Worm (Caenorhabditis elegans): ENCODE results near the gene K11D12.11.
A peak's percentile ranks its signal among the peaks of the same experiment; 100 is the strongest.

K11D12.11 gene

ce11 chrV:5064761-5065421, 25.5 kb upstream of the K11D12.11 start, which contains the start of gene mlk-1:
Gene mlk-1, minus strand, starts transcription at chrV:5064811.
- TF ChIP-seq klf-2 (GFP tag; conservative IDR thresholded peaks at IDR 0.05): no peak
- TF ChIP-seq cog-1 (tag; optimal IDR thresholded peaks at IDR 0.05): peak; percentile 41
- TF ChIP-seq flt-1 (GFP tag; IDR thresholded peaks at IDR 0.05): no peak
- no peak for TF ChIP-seq ztf-23 (GFP tag; IDR thresholded peaks at IDR 0.05)
- TF ChIP-seq ztf-29 (GFP tag; IDR thresholded peaks at IDR 0.05): no peak
- TF ChIP-seq ref-1 (GFP tag; conservative IDR thresholded peaks at IDR 0.05): no peak

ce11 chrV:5053335-5053734, 13.9 kb upstream of the K11D12.11 start, which contains the start of gene cwp-4:
Gene cwp-4, plus strand, starts transcription at chrV:5053635.
- no peak for TF ChIP-seq ztf-29 (GFP tag; IDR thresholded peaks at IDR 0.05)
- TF ChIP-seq T22C8.4 (GFP tag; IDR thresholded peaks at IDR 0.05): no peak
- TF ChIP-seq tab-1 (GFP tag; IDR thresholded peaks at IDR 0.05): no peak
- TF ChIP-seq cog-1 (tag; optimal IDR thresholded peaks at IDR 0.05): no peak
- TF ChIP-seq med-1 (GFP tag; optimal IDR thresholded peaks at IDR 0.05; ENCODE audit: insufficient read depth): no peak
- no peak for TF ChIP-seq ref-1 (GFP tag; conservative IDR thresholded peaks at IDR 0.05)
- TF ChIP-seq klf-2 (GFP tag; conservative IDR thresholded peaks at IDR 0.05): no peak
- TF ChIP-seq ztf-23 (GFP tag; IDR thresholded peaks at IDR 0.05): no peak
- TF ChIP-seq flt-1 (GFP tag; IDR thresholded peaks at IDR 0.05): no peak

- TF ChIP-seq ztf-29 (GFP tag; IDR thresholded peaks at IDR 0.05) (no peak), T22C8.4 (GFP tag; IDR thresholded peaks at IDR 0.05) (no peak), ref-1 (GFP tag; conservative IDR thresholded peaks at IDR 0.05) (no peak), ztf-23 (GFP tag; IDR thresholded peaks at IDR 0.05) (no peak), tab-1 (GFP tag; IDR thresholded peaks at IDR 0.05) (no peak), klf-2 (GFP tag; conservative IDR thresholded peaks at IDR 0.05) (no peak), cog-1 (tag; optimal IDR thresholded peaks at IDR 0.05) (no peak), med-1 (GFP tag; optimal IDR thresholded peaks at IDR 0.05; ENCODE audit: insufficient read depth) (no peak), flt-1 (GFP tag; IDR thresholded peaks at IDR 0.05) (no peak)
Observed at ce11 chrV:5052233-5052632, 12.8 kb upstream of the K11D12.11 start, which contains the start of gene K11D12.12. Gene K11D12.12, plus strand, starts transcription at chrV:5052261.

ce11 chrV:5050073-5050599, 10.7 kb upstream of the K11D12.11 start:
- no peak for TF ChIP-seq tab-1 (GFP tag; IDR thresholded peaks at IDR 0.05)
- no peak for TF ChIP-seq klf-2 (GFP tag; conservative IDR thresholded peaks at IDR 0.05)
- no peak for TF ChIP-seq cog-1 (tag; optimal IDR thresholded peaks at IDR 0.05)
- TF ChIP-seq ref-1 (GFP tag; conservative IDR thresholded peaks at IDR 0.05): no peak
- TF ChIP-seq flt-1 (GFP tag; IDR thresholded peaks at IDR 0.05): no peak
- no peak for TF ChIP-seq ztf-23 (GFP tag; IDR thresholded peaks at IDR 0.05)
- no peak for TF ChIP-seq med-1 (GFP tag; optimal IDR thresholded peaks at IDR 0.05; ENCODE audit: insufficient read depth)
- TF ChIP-seq T22C8.4 (GFP tag; IDR thresholded peaks at IDR 0.05): no peak
- TF ChIP-seq ztf-29 (GFP tag; IDR thresholded peaks at IDR 0.05): no peak

ce11 chrV:5049333-5049942, 10.0 kb upstream of the K11D12.11 start, which contains the start of the genes pqn-51 and K11D12.14:
Gene pqn-51, plus strand, starts transcription at chrV:5049607.
Gene K11D12.14, plus strand, starts transcription at chrV:5049636.
- no peak for TF ChIP-seq klf-2 (GFP tag; conservative IDR thresholded peaks at IDR 0.05)
- TF ChIP-seq ref-1 (GFP tag; conservative IDR thresholded peaks at IDR 0.05): no peak
- TF ChIP-seq ztf-29 (GFP tag; IDR thresholded peaks at IDR 0.05): peak; percentile 56
- TF ChIP-seq flt-1 (GFP tag; IDR thresholded peaks at IDR 0.05): no peak; the same call in 1 of the 2 replicates
- peak; percentile 80 for TF ChIP-seq ztf-23 (GFP tag; IDR thresholded peaks at IDR 0.05)
- peak; percentile 74 for TF ChIP-seq cog-1 (tag; optimal IDR thresholded peaks at IDR 0.05)

ce11 chrV:5047230-5047629, 7.8 kb upstream of the K11D12.11 start:
- TF ChIP-seq tab-1 (GFP tag; IDR thresholded peaks at IDR 0.05) (0 out of 2 replicates have a peak, but pooled peaks have one; percentile 49), flt-1 (GFP tag; IDR thresholded peaks at IDR 0.05) (peak; percentile 80), klf-2 (GFP tag; conservative IDR thresholded peaks at IDR 0.05) (peak; percentile 72), ztf-23 (GFP tag; IDR thresholded peaks at IDR 0.05) (peak; percentile 78)

DNA sequence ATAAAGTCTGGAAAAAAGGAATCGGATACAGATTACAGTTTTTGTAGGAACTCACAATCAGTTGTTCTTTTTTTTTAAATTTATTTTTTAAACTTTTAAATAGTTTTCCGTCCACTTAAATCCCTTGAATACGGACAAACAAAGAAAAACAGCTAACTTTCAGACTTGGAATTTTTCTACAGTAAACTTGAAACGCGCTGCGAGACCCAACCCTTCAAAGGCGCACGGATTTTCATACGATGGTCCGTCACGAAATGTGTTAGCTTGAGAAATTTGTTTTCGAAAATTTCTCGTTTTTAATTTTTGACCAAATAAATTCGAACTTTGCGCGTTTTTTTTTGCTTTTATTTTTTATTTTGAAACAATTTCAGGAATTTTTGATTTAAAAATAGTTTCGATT, 7.2 kb upstream of the K11D12.11 start:
- no peak for TF ChIP-seq cog-1 (tag; optimal IDR thresholded peaks at IDR 0.05)
- no peak for TF ChIP-seq T22C8.4 (GFP tag; IDR thresholded peaks at IDR 0.05)
- TF ChIP-seq klf-2 (GFP tag; conservative IDR thresholded peaks at IDR 0.05): no peak
- no peak for TF ChIP-seq med-1 (GFP tag; optimal IDR thresholded peaks at IDR 0.05; ENCODE audit: insufficient read depth)
- no peak for TF ChIP-seq flt-1 (GFP tag; IDR thresholded peaks at IDR 0.05)
- TF ChIP-seq ztf-29 (GFP tag; IDR thresholded peaks at IDR 0.05): no peak
- TF ChIP-seq ref-1 (GFP tag; conservative IDR thresholded peaks at IDR 0.05): no peak
- no peak for TF ChIP-seq ztf-23 (GFP tag; IDR thresholded peaks at IDR 0.05)
- TF ChIP-seq tab-1 (GFP tag; IDR thresholded peaks at IDR 0.05): no peak

DNA sequence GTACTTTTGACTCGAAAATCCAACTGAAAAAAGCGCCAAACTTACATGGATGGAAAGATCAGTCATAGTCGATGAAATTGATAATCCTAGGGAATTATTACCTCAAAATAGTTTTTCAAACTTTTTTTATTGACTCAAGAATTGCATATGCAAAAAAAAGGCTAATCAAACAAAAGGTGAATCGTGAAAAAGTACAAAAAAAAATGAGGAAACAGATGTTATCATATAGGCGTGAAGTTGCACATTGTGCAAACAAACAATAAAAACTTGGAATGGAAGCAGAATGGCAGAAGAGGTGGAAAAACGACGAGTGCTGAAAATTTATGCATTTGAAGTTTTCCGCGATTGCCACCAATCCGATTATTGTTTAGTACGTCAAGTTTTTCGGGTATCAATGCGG, 6.7 kb upstream of the K11D12.11 start, which contains the start of gene exc-14:
Gene exc-14, minus strand, starts transcription at position 101 of the 400 bp plus-strand sequence.
- TF ChIP-seq flt-1 (GFP tag; IDR thresholded peaks at IDR 0.05): no peak
- TF ChIP-seq klf-2 (GFP tag; conservative IDR thresholded peaks at IDR 0.05): no peak
- no peak for TF ChIP-seq tab-1 (GFP tag; IDR thresholded peaks at IDR 0.05)
- no peak for TF ChIP-seq ztf-29 (GFP tag; IDR thresholded peaks at IDR 0.05)
- TF ChIP-seq med-1 (GFP tag; optimal IDR thresholded peaks at IDR 0.05; ENCODE audit: insufficient read depth): no peak
- TF ChIP-seq ref-1 (GFP tag; conservative IDR thresholded peaks at IDR 0.05): no peak
- no peak for TF ChIP-seq cog-1 (tag; optimal IDR thresholded peaks at IDR 0.05)
- no peak for TF ChIP-seq ztf-23 (GFP tag; IDR thresholded peaks at IDR 0.05)
- no peak for TF ChIP-seq T22C8.4 (GFP tag; IDR thresholded peaks at IDR 0.05)

ce11 chrV:5040925-5041324, 1.5 kb upstream of the K11D12.11 start, which contains the start of gene K11D12.8:
Gene K11D12.8, minus strand, starts transcription at chrV:5041001.
- TF ChIP-seq klf-2 (GFP tag; conservative IDR thresholded peaks at IDR 0.05) (no peak), ztf-23 (GFP tag; IDR thresholded peaks at IDR 0.05) (no peak), ref-1 (GFP tag; conservative IDR thresholded peaks at IDR 0.05) (no peak), flt-1 (GFP tag; IDR thresholded peaks at IDR 0.05) (no peak), tab-1 (GFP tag; IDR thresholded peaks at IDR 0.05) (no peak), cog-1 (tag; optimal IDR thresholded peaks at IDR 0.05) (no peak), med-1 (GFP tag; optimal IDR thresholded peaks at IDR 0.05; ENCODE audit: insufficient read depth) (no peak)

Measured in whole organism, midembryonic.